Worm (Caenorhabditis elegans) whole organism, L1 larva: ENCODE data around the gene oac-54.

Experiments
- egl-27 ChIP-seq, 2 experiments: fragments of 150-350 bp in 1 of 2; sonication (generic microtip); optimal IDR thresholded peaks; 3 replicates each; lab custom pipeline; 2017 to 2018; ENCODE audit warnings: missing biosample characterization in 2 of 2, missing genetic modification characterization in 2 of 2, missing genetic modification reagents in 2 of 2
- fos-1 ChIP-seq: fragments of 150-350 bp; optimal IDR thresholded peaks from 2 replicates; lab custom pipeline; 2014; ENCODE audit warnings: missing biosample characterization, missing genetic modification characterization
- jun-1 ChIP-seq: fragments of 150-350 bp; optimal IDR thresholded peaks from 2 replicates; lab custom pipeline; 2014; ENCODE audit warnings: missing biosample characterization, missing genetic modification reagents, missing genetic modification characterization
- nhr-11 ChIP-seq: fragments of 150-350 bp; optimal IDR thresholded peaks from 2 replicates; lab custom pipeline; 2014; ENCODE audit warnings: missing biosample characterization, missing genetic modification characterization

ce11 chrII:9144366-9144765 is 13.5 kb upstream of the oac-54 start:
- TF ChIP-seq egl-27 (tag; optimal IDR thresholded peaks at IDR 0.05; lab: Kevin White, UChicago) = no peak
- no peak for TF ChIP-seq jun-1 (tag; lab: Kevin White, UChicago)
- TF ChIP-seq nhr-11 (tag; lab: Kevin White, UChicago) = no peak
- no peak for TF ChIP-seq fos-1
